Worm (Caenorhabditis elegans) whole organism, L1 larva: ENCODE data around the gene C16C8.25.
A peak's percentile ranks its signal among the peaks of the same experiment; 100 is the strongest.
"Not testable (repeated sequence)": the region's sequence is repeated elsewhere in the genome, so short reads cannot be mapped to it uniquely, and the experiment has no call there.

Experiments used
- C04F5.9 ChIP-seq: sonication (generic microtip); optimal IDR thresholded peaks from 2 replicates; lab custom pipeline; 2016; ENCODE audit warnings: missing genetic modification characterization, missing compliant biosample characterization
- C16A3.4 ChIP-seq: fragments of 150-350 bp; optimal IDR thresholded peaks from 2 replicates; lab custom pipeline; 2014; ENCODE audit warnings: missing biosample characterization, missing genetic modification characterization
- C34B4.2 ChIP-seq: sonication (generic microtip); optimal IDR thresholded peaks from 2 replicates; lab custom pipeline; 2017; ENCODE audit warnings: mild to moderate bottlenecking, missing genetic modification characterization, missing compliant biosample characterization
- F16B12.6 ChIP-seq: fragments of 150-350 bp; optimal IDR thresholded peaks from 2 replicates; lab custom pipeline; 2014; ENCODE audit warnings: missing biosample characterization, missing genetic modification characterization
- Y116A8C.19 ChIP-seq: sonication (generic microtip); optimal IDR thresholded peaks from 2 replicates; lab custom pipeline; 2016; ENCODE audit warnings: missing compliant biosample characterization, missing genetic modification characterization, borderline replicate concordance
- aha-1 ChIP-seq: fragments of 150-350 bp; optimal IDR thresholded peaks from 2 replicates; lab custom pipeline; 2014; ENCODE audit warnings: missing biosample characterization, missing genetic modification characterization
- aly-2 ChIP-seq: fragments of 150-350 bp; optimal IDR thresholded peaks from 2 replicates; lab custom pipeline; 2014; ENCODE audit warnings: missing biosample characterization, missing genetic modification characterization
- ama-1 ChIP-seq: fragments of 150-350 bp; optimal IDR thresholded peaks from 2 replicates; lab custom pipeline; 2014
- ceh-88 ChIP-seq: fragments of 200-800 bp; sonication (Bioruptor generic); IDR thresholded peaks from 2 replicates; pipeline ENCODE4 v1.3.6; 2022; ENCODE audit warnings: missing genetic modification characterization, missing compliant biosample characterization
- efl-1 ChIP-seq, 4 experiments: fragments of 150-350 bp; optimal IDR thresholded peaks in 3 of 4; peaks in 1 of 4; 1 replicate in 1 of 4; 2 replicates in 3 of 4; lab custom pipeline; 2014; ENCODE audit warnings: missing biosample characterization in 2 of 4, missing genetic modification characterization in 2 of 4, missing genetic modification reagents in 2 of 4
- ets-5 ChIP-seq: fragments of 200-800 bp; sonication (Bioruptor generic); IDR thresholded peaks from 2 replicates; pipeline ENCODE4 v1.3.6; 2022; ENCODE audit warnings: missing genetic modification characterization, missing compliant biosample characterization
- fkh-8 ChIP-seq: sonication (generic microtip); optimal IDR thresholded peaks from 2 replicates; lab custom pipeline; 2016; ENCODE audit warnings: mild to moderate bottlenecking, missing genetic modification characterization, missing compliant biosample characterization
- grh-1 ChIP-seq: fragments of 200-800 bp; sonication (Bioruptor generic); IDR thresholded peaks from 2 replicates; pipeline ENCODE4 v1.3.6; 2022; ENCODE audit warnings: missing genetic modification reagents, missing genetic modification characterization, missing compliant biosample characterization
- hlh-17 ChIP-seq: fragments of 200-800 bp; sonication (Bioruptor generic); optimal IDR thresholded peaks from 2 replicates; lab custom pipeline; 2018; ENCODE audit warnings: missing genetic modification characterization, mild to moderate bottlenecking, missing compliant biosample characterization, moderate library complexity, borderline replicate concordance
- hlh-4 ChIP-seq: sonication (generic microtip); optimal IDR thresholded peaks from 2 replicates; lab custom pipeline; 2016; ENCODE audit warnings: mild to moderate bottlenecking, missing genetic modification characterization, missing compliant biosample characterization
- jun-1 ChIP-seq: fragments of 150-350 bp; optimal IDR thresholded peaks from 2 replicates; lab custom pipeline; 2014; ENCODE audit warnings: missing biosample characterization, missing genetic modification reagents, missing genetic modification characterization
- lir-3 ChIP-seq: sonication (generic microtip); optimal IDR thresholded peaks from 2 replicates; lab custom pipeline; 2016; ENCODE audit warnings: mild to moderate bottlenecking, missing genetic modification characterization, moderate library complexity, missing compliant biosample characterization; ENCODE audit not compliant: poor library complexity
- mef-2 ChIP-seq: fragments of 150-350 bp; optimal IDR thresholded peaks from 2 replicates; lab custom pipeline; 2014; ENCODE audit warnings: missing biosample characterization, missing genetic modification characterization
- nhr-11 ChIP-seq: fragments of 150-350 bp; optimal IDR thresholded peaks from 2 replicates; lab custom pipeline; 2014; ENCODE audit warnings: missing biosample characterization, missing genetic modification characterization
- nhr-12 ChIP-seq: sonication (generic microtip); optimal IDR thresholded peaks from 2 replicates; lab custom pipeline; 2017; ENCODE audit warnings: missing biosample characterization, missing genetic modification characterization
- nhr-19 ChIP-seq: fragments of 200-800 bp; sonication (Bioruptor generic); conservative IDR thresholded peaks from 2 replicates; pipeline ENCODE4 v1.3.6; 2022; ENCODE audit warnings: missing genetic modification characterization, missing compliant biosample characterization
- nhr-20 ChIP-seq: sonication (generic microtip); optimal IDR thresholded peaks from 2 replicates; lab custom pipeline; 2016; ENCODE audit warnings: mild to moderate bottlenecking, missing genetic modification characterization, missing compliant biosample characterization
- nhr-28 ChIP-seq: fragments of 150-350 bp; optimal IDR thresholded peaks from 2 replicates; lab custom pipeline; 2014; ENCODE audit warnings: missing biosample characterization, missing genetic modification characterization
- nhr-47 ChIP-seq: sonication (generic microtip); optimal IDR thresholded peaks from 2 replicates; lab custom pipeline; 2016; ENCODE audit warnings: mild to moderate bottlenecking, missing genetic modification characterization, moderate library complexity, missing compliant biosample characterization
- nhr-76 ChIP-seq: sonication (generic microtip); optimal IDR thresholded peaks from 2 replicates; lab custom pipeline; 2017; ENCODE audit warnings: missing biosample characterization, missing genetic modification characterization
- nhr-84 ChIP-seq: sonication (generic microtip); optimal IDR thresholded peaks from 2 replicates; lab custom pipeline; 2017; ENCODE audit warnings: missing biosample characterization, missing genetic modification characterization
- pag-3 ChIP-seq: sonication (generic microtip); optimal IDR thresholded peaks from 2 replicates; lab custom pipeline; 2017; ENCODE audit warnings: missing genetic modification characterization, mild to moderate bottlenecking, missing compliant biosample characterization, antibody characterized with exemption, borderline replicate concordance; ENCODE audit not compliant: insufficient read depth
- rnt-1 ChIP-seq: sonication (generic microtip); optimal IDR thresholded peaks from 2 replicates; lab custom pipeline; 2016; ENCODE audit warnings: mild to moderate bottlenecking, missing genetic modification characterization, moderate library complexity, missing compliant biosample characterization
- skn-1 ChIP-seq: fragments of 150-350 bp; optimal IDR thresholded peaks from 2 replicates; lab custom pipeline; 2014; ENCODE audit warnings: missing biosample characterization, missing genetic modification characterization
- sox-4 ChIP-seq: sonication (generic microtip); optimal IDR thresholded peaks from 2 replicates; lab custom pipeline; 2016; ENCODE audit warnings: missing genetic modification characterization, missing compliant biosample characterization
- swsn-7 ChIP-seq: sonication (generic microtip); optimal IDR thresholded peaks from 2 replicates; lab custom pipeline; 2016; ENCODE audit warnings: missing genetic modification characterization, missing compliant biosample characterization
- unc-30 ChIP-seq: sonication (generic microtip); optimal IDR thresholded peaks from 2 replicates; lab custom pipeline; 2017; ENCODE audit warnings: missing biosample characterization, missing genetic modification characterization
- unc-62 ChIP-seq: fragments of 150-350 bp; optimal IDR thresholded peaks from 2 replicates; lab custom pipeline; 2014; ENCODE audit warnings: missing biosample characterization, missing genetic modification reagents, missing genetic modification characterization
- unc-86 ChIP-seq: sonication (generic microtip); optimal IDR thresholded peaks from 2 replicates; lab custom pipeline; 2016; ENCODE audit warnings: missing genetic modification characterization, missing compliant biosample characterization
- vab-15 ChIP-seq: sonication (generic microtip); optimal IDR thresholded peaks from 2 replicates; lab custom pipeline; 2017; ENCODE audit warnings: missing genotype, mild to moderate bottlenecking, missing genetic modification characterization, missing compliant biosample characterization
- ztf-11 ChIP-seq, 2 experiments: sonication (generic microtip); optimal IDR thresholded peaks; 2 replicates each; lab custom pipeline; 2016 to 2017; ENCODE audit warnings: missing genetic modification characterization in 2 of 2, missing biosample characterization in 1 of 2, missing compliant biosample characterization in 1 of 2

The C16C8.25 gene

ce11 chrII:3463097-3463496, 14.1 kb downstream of the C16C8.25 start, which contains the start of gene C16C8.9:
Gene C16C8.9 (minus strand): TSS chrII:3463197.
- TF ChIP-seq aha-1 (tag; lab: Kevin White, UChicago) (no peak), nhr-28 (tag; lab: Kevin White, UChicago) (no peak), jun-1 (no peak), aly-2 (tag; lab: Kevin White, UChicago) (no peak), ama-1 (lab: Kevin White, UChicago) (no peak), mef-2 (tag; lab: Kevin White, UChicago) (no peak), ceh-88 (no peak), grh-1 (no peak), pag-3 (tag; lab: Kevin White, UChicago) (no peak), unc-30 (tag; lab: Kevin White, UChicago) (no peak), lir-3 (tag; lab: Kevin White, UChicago) (no peak), hlh-17 (GFP tag; lab: Kevin White, UChicago) (no peak), C16A3.4 (tag; lab: Kevin White, UChicago) (no peak), swsn-7 (tag; lab: Kevin White, UChicago) (no peak), nhr-12 (tag; lab: Kevin White, UChicago) (no peak), C34B4.2 (no peak), rnt-1 (no peak)

- not testable (repeated sequence) for TF ChIP-seq hlh-4, fkh-8, F16B12.6 (tag; lab: Kevin White, UChicago)
Measured at ce11 chrII:3464580-3464979, 15.6 kb downstream of the C16C8.25 start, which contains the start of gene C16C8.10. Gene C16C8.10 (minus strand): TSS chrII:3464680.

ce11 chrII:3470549-3470948, 21.5 kb downstream of the C16C8.25 start, which contains the start of gene Y49F6B.20:
Gene Y49F6B.20 (minus strand): TSS chrII:3470649.
- TF ChIP-seq nhr-28 (tag; lab: Kevin White, UChicago) (no peak), ceh-88 (no peak), hlh-4 (tag; lab: Kevin White, UChicago) (no peak), C04F5.9 (no peak), nhr-20 (tag; lab: Kevin White, UChicago) (no peak), ets-5 (GFP tag; lab: Robert Waterston, UW) (no peak), nhr-76 (tag; lab: Kevin White, UChicago) (no peak), unc-30 (tag; lab: Kevin White, UChicago) (no peak), ztf-11 (tag; optimal IDR thresholded peaks at IDR 0.05; lab: Kevin White, UChicago) (no peak), C16A3.4 (tag; lab: Kevin White, UChicago) (no peak), pag-3 (tag; lab: Kevin White, UChicago) (no peak), nhr-84 (tag; lab: Kevin White, UChicago) (no peak), skn-1 (tag; lab: Kevin White, UChicago) (no peak), sox-4 (tag; lab: Kevin White, UChicago) (no peak), efl-1 (optimal IDR thresholded peaks at IDR 0.05; lab: Kevin White, UChicago) (no peak), efl-1 (GFP tag; optimal IDR thresholded peaks at IDR 0.05 in 1 of 2; lab: Kevin White, UChicago) (no peak)

- no peak for TF ChIP-seq Y116A8C.19 (tag; lab: Kevin White, UChicago)
- no peak for TF ChIP-seq vab-15 (tag; lab: Kevin White, UChicago)
- no peak for TF ChIP-seq nhr-11 (tag; lab: Kevin White, UChicago)
- TF ChIP-seq unc-86 (tag; lab: Kevin White, UChicago) = no peak
- TF ChIP-seq nhr-19 = no peak
- no peak for TF ChIP-seq efl-1 (optimal IDR thresholded peaks at IDR 0.05; lab: Kevin White, UChicago)
- TF ChIP-seq efl-1 (GFP tag; optimal IDR thresholded peaks at IDR 0.05 in 1 of 2; lab: Kevin White, UChicago) = peak in 1 of 2 experiments; percentile 47
- TF ChIP-seq unc-62 = no peak
- TF ChIP-seq nhr-47 (tag; lab: Kevin White, UChicago) = no peak
- TF ChIP-seq, all 84 proteins: peak for 1
Measured at ce11 chrII:3471603-3472002, 22.6 kb downstream of the C16C8.25 start, which contains the start of gene Y49F6B.13. Gene Y49F6B.13 (minus strand): TSS chrII:3471703.
